Worm (Caenorhabditis elegans) whole organism, mixed stage, embryonic: ENCODE data around the gene C01G10.7.

Experiments used
- M03D4.4 ChIP-seq: sonication (generic microtip); optimal IDR thresholded peaks from 2 replicates; lab custom pipeline; 2017; ENCODE audit warnings: mild to moderate bottlenecking, missing genetic modification characterization, missing compliant biosample characterization
- ceh-43 ChIP-seq: fragments of 200-800 bp; sonication (Bioruptor generic); optimal IDR thresholded peaks from 2 replicates; lab custom pipeline; 2018; ENCODE audit warnings: mild to moderate bottlenecking, missing genetic modification characterization, moderate library complexity, missing compliant biosample characterization
- ceh-83 ChIP-seq: fragments of 200-800 bp; sonication (Bioruptor generic); optimal IDR thresholded peaks from 2 replicates; lab custom pipeline; 2018; ENCODE audit warnings: mild to moderate bottlenecking, missing genetic modification characterization, missing compliant biosample characterization
- cnd-1 ChIP-seq: fragments of 200-800 bp; sonication (Bioruptor generic); optimal IDR thresholded peaks from 2 replicates; lab custom pipeline; 2018; ENCODE audit warnings: mild to moderate bottlenecking, missing genetic modification characterization, missing compliant biosample characterization
- drap-1 ChIP-seq: fragments of 200-800 bp; sonication (Bioruptor generic); optimal IDR thresholded peaks from 3 replicates; lab custom pipeline; 2018; ENCODE audit warnings: mild to moderate bottlenecking, missing genetic modification characterization, missing compliant biosample characterization
- elt-1 ChIP-seq: sonication (generic microtip); optimal IDR thresholded peaks from 2 replicates; lab custom pipeline; 2017; ENCODE audit warnings: missing genetic modification characterization, mild to moderate bottlenecking, missing compliant biosample characterization, antibody characterized with exemption, moderate library complexity, borderline replicate concordance; ENCODE audit not compliant: insufficient read depth
- flh-1 ChIP-seq: fragments of 200-800 bp; sonication (Bioruptor generic); optimal IDR thresholded peaks from 2 replicates; lab custom pipeline; 2018; ENCODE audit warnings: mild to moderate bottlenecking, missing genetic modification characterization, moderate library complexity, missing compliant biosample characterization
- ham-2 ChIP-seq: fragments of 200-800 bp; sonication (Bioruptor generic); optimal IDR thresholded peaks from 2 replicates; lab custom pipeline; 2018; ENCODE audit warnings: mild to moderate bottlenecking, missing genetic modification characterization, missing compliant biosample characterization
- lin-32 ChIP-seq: fragments of 200-800 bp; sonication (Bioruptor generic); optimal IDR thresholded peaks from 2 replicates; lab custom pipeline; 2018; ENCODE audit warnings: mild to moderate bottlenecking, missing genetic modification characterization, missing compliant biosample characterization
- lsy-2 ChIP-seq: fragments of 150-350 bp; optimal IDR thresholded peaks from 2 replicates; lab custom pipeline; 2014; ENCODE audit warnings: missing biosample characterization, missing genetic modification characterization
- mab-5 ChIP-seq: fragments of 150-350 bp; optimal IDR thresholded peaks from 2 replicates; lab custom pipeline; 2014; ENCODE audit warnings: missing biosample characterization, missing genetic modification characterization
- mls-2 ChIP-seq: sonication (generic microtip); optimal IDR thresholded peaks from 2 replicates; lab custom pipeline; 2016; ENCODE audit warnings: mild to moderate bottlenecking, missing genetic modification characterization, moderate library complexity, missing compliant biosample characterization
- nhr-2 ChIP-seq: fragments of 150-350 bp; optimal IDR thresholded peaks from 2 replicates; lab custom pipeline; 2014; ENCODE audit warnings: missing biosample characterization, missing genetic modification characterization
- nhr-28 ChIP-seq: fragments of 150-350 bp; optimal IDR thresholded peaks from 2 replicates; lab custom pipeline; 2014; ENCODE audit warnings: missing biosample characterization, missing genetic modification characterization
- nhr-76 ChIP-seq: sonication (generic microtip); optimal IDR thresholded peaks from 2 replicates; lab custom pipeline; 2017; ENCODE audit warnings: missing biosample characterization, missing genetic modification characterization
- pha-4 ChIP-seq: fragments of 150-350 bp; optimal IDR thresholded peaks from 2 replicates; lab custom pipeline; 2018; ENCODE audit warnings: missing biosample characterization, missing genetic modification reagents, missing genetic modification characterization
- zip-8 ChIP-seq: fragments of 150-350 bp; optimal IDR thresholded peaks from 2 replicates; lab custom pipeline; 2014; ENCODE audit warnings: missing biosample characterization, missing genetic modification characterization

C01G10.7 gene

ce11 chrV:15133812-15134211, 48.3 kb downstream of the C01G10.7 start:
- TF ChIP-seq flh-1 (GFP tag; lab: Kevin White, UChicago) (no peak), mab-5 (tag; lab: Kevin White, UChicago) (no peak), nhr-28 (tag; lab: Kevin White, UChicago) (no peak), mls-2 (tag; lab: Kevin White, UChicago) (no peak), cnd-1 (no peak), drap-1 (GFP tag; lab: Kevin White, UChicago) (no peak), ceh-83 (GFP tag; lab: Kevin White, UChicago) (no peak), lin-32 (GFP tag; lab: Kevin White, UChicago) (no peak), pha-4 (no peak), zip-8 (tag; lab: Kevin White, UChicago) (no peak), ceh-43 (no peak), nhr-76 (tag; lab: Kevin White, UChicago) (no peak), nhr-2 (tag; lab: Kevin White, UChicago) (no peak), lsy-2 (no peak), elt-1 (tag; lab: Kevin White, UChicago) (no peak), M03D4.4 (tag; lab: Kevin White, UChicago) (no peak), ham-2 (GFP tag; lab: Kevin White, UChicago) (no peak)
